Fruit fly (Drosophila melanogaster): ENCODE data around the gene CG32832.

CG32832 gene

dm6 chr2L:16837158-16837557, 41.9 kb downstream of the CG32832 start, which contains the start of gene Nepl9:
TSS of gene Nepl9 (minus strand) at chr2L:16837258.
- no peak for TF ChIP-seq Sin3A (optimal IDR thresholded peaks at IDR 0.05)
- TF ChIP-seq Myc (optimal IDR thresholded peaks at IDR 0.05): no peak
- TF ChIP-seq ttk (optimal IDR thresholded peaks at IDR 0.05): no peak
- TF ChIP-seq h (optimal IDR thresholded peaks at IDR 0.05): no peak
- TF ChIP-seq psq (optimal IDR thresholded peaks at IDR 0.05): no peak
- no peak for TF ChIP-seq insv (optimal IDR thresholded peaks at IDR 0.05)

dm6 chr2L:16834402-16834801, 44.7 kb downstream of the CG32832 start, which contains the start of gene CG13282:
TSS of gene CG13282 (minus strand) at chr2L:16834502.
- TF ChIP-seq ttk (optimal IDR thresholded peaks at IDR 0.05) (no peak), h (optimal IDR thresholded peaks at IDR 0.05) (no peak), Sin3A (optimal IDR thresholded peaks at IDR 0.05) (no peak), Myc (optimal IDR thresholded peaks at IDR 0.05) (no peak), insv (optimal IDR thresholded peaks at IDR 0.05) (no peak), psq (optimal IDR thresholded peaks at IDR 0.05) (no peak)

All from Kc167 (cell line).